Worm (Caenorhabditis elegans) whole organism, L1 larva: ENCODE measurements around the gene nspd-3.

Source experiments
- C16A3.4 ChIP-seq: fragments of 150-350 bp; optimal IDR thresholded peaks from 2 replicates; lab custom pipeline; 2014; ENCODE audit warnings: missing biosample characterization, missing genetic modification characterization
- C34B4.2 ChIP-seq: sonication (generic microtip); optimal IDR thresholded peaks from 2 replicates; lab custom pipeline; 2017; ENCODE audit warnings: mild to moderate bottlenecking, missing genetic modification characterization, missing compliant biosample characterization
- F16B12.6 ChIP-seq: fragments of 150-350 bp; optimal IDR thresholded peaks from 2 replicates; lab custom pipeline; 2014; ENCODE audit warnings: missing biosample characterization, missing genetic modification characterization
- aha-1 ChIP-seq: fragments of 150-350 bp; optimal IDR thresholded peaks from 2 replicates; lab custom pipeline; 2014; ENCODE audit warnings: missing biosample characterization, missing genetic modification characterization
- aly-2 ChIP-seq: fragments of 150-350 bp; optimal IDR thresholded peaks from 2 replicates; lab custom pipeline; 2014; ENCODE audit warnings: missing biosample characterization, missing genetic modification characterization
- ama-1 ChIP-seq: fragments of 150-350 bp; optimal IDR thresholded peaks from 2 replicates; lab custom pipeline; 2014
- blmp-1 ChIP-seq: fragments of 150-350 bp; optimal IDR thresholded peaks from 2 replicates; lab custom pipeline; 2014; ENCODE audit warnings: missing biosample characterization, missing genetic modification characterization
- ceh-82 ChIP-seq, 3 experiments: fragments of 150-350 bp in 1 of 3; sonication (generic microtip) in 2 of 3; optimal IDR thresholded peaks; 2 replicates each; lab custom pipeline; 2014 to 2017; ENCODE audit warnings: missing biosample characterization in 3 of 3, missing genetic modification characterization in 3 of 3
- ceh-88 ChIP-seq: fragments of 200-800 bp; sonication (Bioruptor generic); IDR thresholded peaks from 2 replicates; pipeline ENCODE4 v1.3.6; 2022; ENCODE audit warnings: missing genetic modification characterization, missing compliant biosample characterization
- ceh-90 ChIP-seq: sonication (generic microtip); optimal IDR thresholded peaks from 2 replicates; lab custom pipeline; 2016; ENCODE audit warnings: missing genetic modification characterization, missing compliant biosample characterization
- ces-1 ChIP-seq: fragments of 150-350 bp; optimal IDR thresholded peaks from 2 replicates; lab custom pipeline; 2014; ENCODE audit warnings: missing biosample characterization, missing genetic modification reagents, missing genetic modification characterization
- dpl-1 ChIP-seq, 3 experiments: fragments of 150-350 bp in 2 of 3; sonication (generic microtip) in 1 of 3; optimal IDR thresholded peaks; 2 replicates each; lab custom pipeline; 2014 to 2017; ENCODE audit warnings: missing biosample characterization in 3 of 3, missing genetic modification characterization in 3 of 3, missing genetic modification reagents in 3 of 3
- efl-1 ChIP-seq, 4 experiments: fragments of 150-350 bp; optimal IDR thresholded peaks in 3 of 4; peaks in 1 of 4; 1 replicate in 1 of 4; 2 replicates in 3 of 4; lab custom pipeline; 2014; ENCODE audit warnings: missing biosample characterization in 2 of 4, missing genetic modification characterization in 2 of 4, missing genetic modification reagents in 2 of 4
- efl-3 ChIP-seq: fragments of 200-800 bp; sonication (Bioruptor generic); optimal IDR thresholded peaks from 2 replicates; lab custom pipeline; 2018; ENCODE audit warnings: mild to moderate bottlenecking, missing genetic modification characterization, missing compliant biosample characterization
- egl-13 ChIP-seq: sonication (generic microtip); optimal IDR thresholded peaks from 2 replicates; lab custom pipeline; 2016; ENCODE audit warnings: missing genotype, missing genetic modification reagents, missing genetic modification characterization, missing compliant biosample characterization
- elt-2 ChIP-seq: sonication (generic microtip); optimal IDR thresholded peaks from 2 replicates; lab custom pipeline; 2016; ENCODE audit warnings: missing genetic modification characterization, mild to moderate bottlenecking, inconsistent platforms, missing compliant biosample characterization, missing genetic modification reagents
- elt-3 ChIP-seq, 6 experiments: fragments of 150-350 bp in 1 of 6; sonication (generic microtip); optimal IDR thresholded peaks; 2 replicates each; lab custom pipeline; 2017 to 2018; ENCODE audit warnings: missing biosample characterization in 6 of 6, missing genetic modification characterization in 6 of 6, inconsistent platforms in 1 of 6
- ets-5 ChIP-seq: fragments of 200-800 bp; sonication (Bioruptor generic); IDR thresholded peaks from 2 replicates; pipeline ENCODE4 v1.3.6; 2022; ENCODE audit warnings: missing genetic modification characterization, missing compliant biosample characterization
- fkh-4 ChIP-seq: sonication (generic microtip); optimal IDR thresholded peaks from 2 replicates; lab custom pipeline; 2016; ENCODE audit warnings: missing compliant biosample characterization, missing genetic modification characterization, borderline replicate concordance
- fkh-8 ChIP-seq: sonication (generic microtip); optimal IDR thresholded peaks from 2 replicates; lab custom pipeline; 2016; ENCODE audit warnings: mild to moderate bottlenecking, missing genetic modification characterization, missing compliant biosample characterization
- grh-1 ChIP-seq: fragments of 200-800 bp; sonication (Bioruptor generic); IDR thresholded peaks from 2 replicates; pipeline ENCODE4 v1.3.6; 2022; ENCODE audit warnings: missing genetic modification reagents, missing genetic modification characterization, missing compliant biosample characterization
- hlh-17 ChIP-seq: fragments of 200-800 bp; sonication (Bioruptor generic); optimal IDR thresholded peaks from 2 replicates; lab custom pipeline; 2018; ENCODE audit warnings: missing genetic modification characterization, mild to moderate bottlenecking, missing compliant biosample characterization, moderate library complexity, borderline replicate concordance
- hpl-2 ChIP-seq: fragments of 150-350 bp; optimal IDR thresholded peaks from 2 replicates; lab custom pipeline; 2014; ENCODE audit warnings: missing biosample characterization, missing genetic modification reagents, missing genetic modification characterization
- irx-1 ChIP-seq: sonication (generic microtip); optimal IDR thresholded peaks from 2 replicates; lab custom pipeline; 2016; ENCODE audit warnings: missing genetic modification characterization, missing compliant biosample characterization
- isw-1 ChIP-seq: fragments of 200-800 bp; sonication (Bioruptor generic); IDR thresholded peaks from 2 replicates; pipeline ENCODE4 v1.3.6; 2022; ENCODE audit warnings: missing genetic modification characterization, missing compliant biosample characterization
- lin-13 ChIP-seq: fragments of 150-350 bp; optimal IDR thresholded peaks from 2 replicates; lab custom pipeline; 2014; ENCODE audit warnings: missing biosample characterization, missing genetic modification reagents, missing genetic modification characterization
- lin-35 ChIP-seq, 2 experiments: fragments of 150-350 bp; optimal IDR thresholded peaks; 2 replicates each; lab custom pipeline; 2014; ENCODE audit warnings: missing biosample characterization in 2 of 2, missing genetic modification characterization in 2 of 2, missing genetic modification reagents in 2 of 2
- lin-39 ChIP-seq: fragments of 150-350 bp; optimal IDR thresholded peaks from 2 replicates; lab custom pipeline; 2014; ENCODE audit warnings: missing biosample characterization, missing genetic modification reagents, missing genetic modification characterization
- lsy-2 ChIP-seq, 2 experiments: fragments of 150-350 bp; optimal IDR thresholded peaks; 2 replicates each; lab custom pipeline; 2014; ENCODE audit warnings: missing biosample characterization in 2 of 2, missing genetic modification characterization in 2 of 2
- mdl-1 ChIP-seq, 2 experiments: fragments of 150-350 bp; optimal IDR thresholded peaks; 2 replicates each; lab custom pipeline; 2014 to 2017; ENCODE audit warnings: missing biosample characterization in 2 of 2, missing genetic modification characterization in 2 of 2, inconsistent platforms in 1 of 2
- mep-1 ChIP-seq: fragments of 150-350 bp; optimal IDR thresholded peaks from 2 replicates; lab custom pipeline; 2014; ENCODE audit warnings: missing biosample characterization, missing genetic modification characterization
- nhr-11 ChIP-seq: fragments of 150-350 bp; optimal IDR thresholded peaks from 2 replicates; lab custom pipeline; 2014; ENCODE audit warnings: missing biosample characterization, missing genetic modification characterization
- nhr-19 ChIP-seq: fragments of 200-800 bp; sonication (Bioruptor generic); conservative IDR thresholded peaks from 2 replicates; pipeline ENCODE4 v1.3.6; 2022; ENCODE audit warnings: missing genetic modification characterization, missing compliant biosample characterization
- nhr-20 ChIP-seq: sonication (generic microtip); optimal IDR thresholded peaks from 2 replicates; lab custom pipeline; 2016; ENCODE audit warnings: mild to moderate bottlenecking, missing genetic modification characterization, missing compliant biosample characterization
- nhr-237 ChIP-seq: fragments of 150-350 bp; optimal IDR thresholded peaks from 2 replicates; lab custom pipeline; 2014; ENCODE audit warnings: missing biosample characterization, missing genetic modification characterization
- nhr-28 ChIP-seq: fragments of 150-350 bp; optimal IDR thresholded peaks from 2 replicates; lab custom pipeline; 2014; ENCODE audit warnings: missing biosample characterization, missing genetic modification characterization
- nhr-47 ChIP-seq: sonication (generic microtip); optimal IDR thresholded peaks from 2 replicates; lab custom pipeline; 2016; ENCODE audit warnings: mild to moderate bottlenecking, missing genetic modification characterization, moderate library complexity, missing compliant biosample characterization
- nhr-76 ChIP-seq: sonication (generic microtip); optimal IDR thresholded peaks from 2 replicates; lab custom pipeline; 2017; ENCODE audit warnings: missing biosample characterization, missing genetic modification characterization
- nhr-84 ChIP-seq: sonication (generic microtip); optimal IDR thresholded peaks from 2 replicates; lab custom pipeline; 2017; ENCODE audit warnings: missing biosample characterization, missing genetic modification characterization
- nhr-85 ChIP-seq: sonication (generic microtip); peaks from one replicate; lab custom pipeline; 2016; ENCODE audit warnings: missing genetic modification characterization, inconsistent platforms, missing compliant biosample characterization
- nhr-90 ChIP-seq: sonication (generic microtip); optimal IDR thresholded peaks from 2 replicates; lab custom pipeline; 2016; ENCODE audit warnings: mild to moderate bottlenecking, missing genetic modification characterization, missing compliant biosample characterization; ENCODE audit not compliant: poor library complexity
- pqm-1 ChIP-seq: sonication (generic microtip); optimal IDR thresholded peaks from 3 replicates; lab custom pipeline; 2017; ENCODE audit warnings: missing biosample characterization, missing genetic modification characterization
- rnt-1 ChIP-seq: sonication (generic microtip); optimal IDR thresholded peaks from 2 replicates; lab custom pipeline; 2016; ENCODE audit warnings: mild to moderate bottlenecking, missing genetic modification characterization, moderate library complexity, missing compliant biosample characterization
- sox-4 ChIP-seq: sonication (generic microtip); optimal IDR thresholded peaks from 2 replicates; lab custom pipeline; 2016; ENCODE audit warnings: missing genetic modification characterization, missing compliant biosample characterization
- sptf-1 ChIP-seq: fragments of 150-350 bp; optimal IDR thresholded peaks from 2 replicates; lab custom pipeline; 2014; ENCODE audit warnings: missing biosample characterization, missing genetic modification characterization
- sup-37 ChIP-seq: fragments of 200-800 bp; sonication (Bioruptor generic); optimal IDR thresholded peaks from 2 replicates; lab custom pipeline; 2018; ENCODE audit warnings: mild to moderate bottlenecking, missing genetic modification characterization, missing compliant biosample characterization
- swsn-7 ChIP-seq: sonication (generic microtip); optimal IDR thresholded peaks from 2 replicates; lab custom pipeline; 2016; ENCODE audit warnings: missing genetic modification characterization, missing compliant biosample characterization
- tbx-2 ChIP-seq: sonication (generic microtip); optimal IDR thresholded peaks from 2 replicates; lab custom pipeline; 2016; ENCODE audit warnings: missing genetic modification characterization, missing compliant biosample characterization
- tlp-1 ChIP-seq: fragments of 150-350 bp; optimal IDR thresholded peaks from 2 replicates; lab custom pipeline; 2014; ENCODE audit warnings: missing biosample characterization, missing genetic modification characterization
- unc-130 ChIP-seq: fragments of 150-350 bp; optimal IDR thresholded peaks from 2 replicates; lab custom pipeline; 2017; ENCODE audit warnings: missing biosample characterization, missing genetic modification characterization, inconsistent platforms
- unc-86 ChIP-seq: sonication (generic microtip); optimal IDR thresholded peaks from 2 replicates; lab custom pipeline; 2016; ENCODE audit warnings: missing genetic modification characterization, missing compliant biosample characterization
- xbp-1 ChIP-seq: sonication (generic microtip); optimal IDR thresholded peaks from 2 replicates; lab custom pipeline; 2016; ENCODE audit warnings: missing genetic modification characterization, missing compliant biosample characterization
- zip-4 ChIP-seq: fragments of 200-800 bp; sonication (Bioruptor generic); optimal IDR thresholded peaks from 2 replicates; lab custom pipeline; 2018; ENCODE audit warnings: mild to moderate bottlenecking, missing genetic modification characterization, moderate library complexity, missing compliant biosample characterization
- ztf-11 ChIP-seq, 2 experiments: sonication (generic microtip); optimal IDR thresholded peaks; 2 replicates each; lab custom pipeline; 2016 to 2017; ENCODE audit warnings: missing genetic modification characterization in 2 of 2, missing biosample characterization in 1 of 2, missing compliant biosample characterization in 1 of 2

nspd-3 gene

DNA sequence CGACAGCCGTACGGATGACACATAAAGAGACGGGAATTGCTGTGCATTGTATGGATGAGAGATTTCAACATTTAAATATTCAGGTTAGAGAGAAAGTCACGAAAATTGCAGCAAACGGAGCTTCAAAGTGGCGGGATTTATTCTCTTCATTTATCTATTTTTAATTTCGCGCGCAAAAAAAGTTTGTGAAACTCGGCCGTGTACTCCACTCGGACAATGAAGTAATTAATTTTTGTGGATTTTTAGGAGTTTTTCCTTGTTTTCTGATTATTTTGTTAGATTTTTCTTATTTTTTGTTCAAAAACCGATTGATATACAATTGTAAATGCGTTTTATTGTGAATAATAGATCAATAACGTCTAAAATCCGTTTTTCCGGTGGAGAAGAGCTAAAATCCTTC, 25.2 kb upstream of the nspd-3 start:
- TF ChIP-seq lsy-2 (tag; optimal IDR thresholded peaks at IDR 0.05; lab: Kevin White, UChicago) = peak; percentile 7 to 38
- TF ChIP-seq nhr-85 (tag; lab: Kevin White, UChicago) = peak; percentile 75
- TF ChIP-seq fkh-8 (tag; lab: Kevin White, UChicago) = no peak
- no peak for TF ChIP-seq mdl-1 (tag; optimal IDR thresholded peaks at IDR 0.05; lab: Kevin White, UChicago)
- TF ChIP-seq hpl-2 (GFP tag; lab: Kevin White, UChicago) = no peak
- TF ChIP-seq nhr-237 (tag; lab: Kevin White, UChicago) = no peak
- no peak for TF ChIP-seq C34B4.2
- TF ChIP-seq egl-13 (tag; lab: Kevin White, UChicago) = peak; percentile 21
- TF ChIP-seq nhr-28 = no peak
- no peak for TF ChIP-seq nhr-84
- no peak for TF ChIP-seq hlh-17 (GFP tag; lab: Kevin White, UChicago)
- TF ChIP-seq ceh-88 (GFP tag; lab: Robert Waterston, UW) = no peak
- TF ChIP-seq lin-35 (GFP tag; optimal IDR thresholded peaks at IDR 0.05; lab: Kevin White, UChicago) = peak; percentile 73 to 79
- peak; percentile 23 for TF ChIP-seq lin-39
- no peak for TF ChIP-seq grh-1 (GFP tag; lab: Robert Waterston, UW)
- TF ChIP-seq fkh-4 (tag; lab: Kevin White, UChicago) = peak; percentile 15
- TF ChIP-seq elt-2 (tag; lab: Kevin White, UChicago) = no peak
- no peak for TF ChIP-seq tlp-1 (tag; lab: Kevin White, UChicago)
- TF ChIP-seq aly-2 (tag; lab: Kevin White, UChicago) = no peak
- peak; percentile 23 for TF ChIP-seq nhr-19
- TF ChIP-seq zip-4 = no peak
- TF ChIP-seq sox-4 (tag; lab: Kevin White, UChicago) = no peak
- peak; percentile 77 for TF ChIP-seq rnt-1 (tag; lab: Kevin White, UChicago)
- peak; percentile 47 for TF ChIP-seq nhr-47 (tag; lab: Kevin White, UChicago)
- no peak for TF ChIP-seq unc-130
- TF ChIP-seq isw-1 (GFP tag; lab: Robert Waterston, UW) = no peak
- TF ChIP-seq nhr-76 = no peak
- TF ChIP-seq ztf-11 (tag; optimal IDR thresholded peaks at IDR 0.05; lab: Kevin White, UChicago) = no peak
- TF ChIP-seq efl-3 = no peak
- no peak for TF ChIP-seq sup-37 (GFP tag; lab: Kevin White, UChicago)
- TF ChIP-seq blmp-1 (tag; lab: Kevin White, UChicago) = peak; percentile 58
- peak; percentile 29 for TF ChIP-seq swsn-7
- TF ChIP-seq C16A3.4 (tag; lab: Kevin White, UChicago) = no peak
- peak; percentile 40 for TF ChIP-seq tbx-2
- no peak for TF ChIP-seq ceh-82 (tag; optimal IDR thresholded peaks at IDR 0.05; lab: Kevin White, UChicago)
- no peak for TF ChIP-seq F16B12.6
- TF ChIP-seq ets-5 = no peak
- no peak for TF ChIP-seq sptf-1 (tag; lab: Kevin White, UChicago)
- TF ChIP-seq irx-1 (tag; lab: Kevin White, UChicago) = peak; percentile 62
- TF ChIP-seq nhr-11 (tag; lab: Kevin White, UChicago) = no peak
- TF ChIP-seq unc-86 (tag; lab: Kevin White, UChicago) = no peak
- TF ChIP-seq lin-13 = peak; percentile 24
- TF ChIP-seq ceh-90 (tag; lab: Kevin White, UChicago) = peak; percentile 76
- no peak for TF ChIP-seq pqm-1 (tag; lab: Kevin White, UChicago)
- peak; percentile 87 for TF ChIP-seq efl-1 (optimal IDR thresholded peaks at IDR 0.05; lab: Kevin White, UChicago)
- TF ChIP-seq efl-1 (GFP tag; optimal IDR thresholded peaks at IDR 0.05 in 1 of 2; lab: Kevin White, UChicago) = peak; percentile 86 to 98
- TF ChIP-seq nhr-20 (tag; lab: Kevin White, UChicago) = peak; percentile 8
- TF ChIP-seq xbp-1 = peak; percentile 33
- TF ChIP-seq aha-1 (tag; lab: Kevin White, UChicago) = no peak
- no peak for TF ChIP-seq elt-3 (tag; optimal IDR thresholded peaks at IDR 0.05; lab: Kevin White, UChicago)
- TF ChIP-seq ama-1 (lab: Kevin White, UChicago) = no peak
- no peak for TF ChIP-seq mep-1
- TF ChIP-seq nhr-90 (tag; lab: Kevin White, UChicago) = peak; percentile 29
- TF ChIP-seq ces-1 (GFP tag; lab: Kevin White, UChicago) = no peak
- TF ChIP-seq dpl-1 (GFP tag; optimal IDR thresholded peaks at IDR 0.05; lab: Kevin White, UChicago) = peak; percentile 76 to 86 (median 80)
